Worm (Caenorhabditis elegans): Measurements from ENCODE around the gene srsx-29.
"Not testable (repeated sequence)": the region's sequence is repeated elsewhere in the genome, so short reads cannot be mapped to it uniquely, and the experiment has no call there.

- not testable (repeated sequence) for TF ChIP-seq cebp-2 (GFP tag; IDR thresholded peaks at IDR 0.05); ztf-26 (tag; optimal IDR thresholded peaks at IDR 0.05); unc-130 (GFP tag; optimal IDR thresholded peaks at IDR 0.05); nhr-80 (tag; optimal IDR thresholded peaks at IDR 0.05)
Observed at ce11 chrV:10138582-10138981, 16.2 kb upstream of the srsx-29 start.
